Worm (Caenorhabditis elegans): ENCODE data around the gene lgc-44.

Gene lgc-44

DNA sequence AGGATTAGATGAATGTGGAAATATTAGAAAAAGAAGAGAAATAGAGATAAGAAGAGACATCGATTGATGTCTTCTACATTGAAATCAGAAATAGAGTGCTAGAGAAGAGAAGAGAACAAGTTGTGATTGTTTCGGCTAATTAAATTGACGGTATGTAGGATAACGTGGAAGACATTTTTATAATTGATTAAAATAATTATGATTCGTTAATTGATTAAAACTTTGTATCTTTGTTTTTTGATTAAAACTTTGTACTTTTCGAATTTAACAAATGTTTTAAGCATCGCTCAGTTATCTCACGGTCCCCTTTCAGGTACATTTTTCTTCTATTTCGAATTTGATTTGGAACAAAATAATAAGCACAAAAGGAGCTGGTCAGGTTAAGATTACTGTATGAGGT lies at the start of gene lgc-44:
Gene lgc-44, minus strand, starts transcription at position 101 of the 400 bp plus-strand sequence.
- TF ChIP-seq med-1 (GFP tag; optimal IDR thresholded peaks at IDR 0.05; ENCODE audit: insufficient read depth), result no peak
- no peak for TF ChIP-seq T22C8.4 (GFP tag; IDR thresholded peaks at IDR 0.05)

DNA sequence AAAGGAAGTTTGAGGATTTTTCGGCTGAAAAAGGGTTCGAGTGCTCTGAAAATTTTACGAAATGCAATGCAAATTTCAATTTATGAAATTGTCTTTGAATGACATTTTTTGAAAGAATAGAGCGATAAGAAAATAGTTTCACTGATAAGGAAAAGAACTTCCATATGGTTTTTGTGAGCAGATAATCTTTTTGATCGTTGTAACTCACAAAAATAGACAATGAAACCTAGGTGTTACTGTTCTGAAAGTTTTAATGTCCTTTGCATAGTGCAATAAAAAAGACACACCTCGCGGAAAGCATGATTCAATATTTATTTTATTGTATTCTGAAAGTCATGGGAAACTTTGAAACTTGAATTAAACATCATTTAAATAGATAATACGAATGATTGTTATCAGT lies 44.5 kb upstream of the lgc-44 start:
- no peak for TF ChIP-seq flt-1 (GFP tag; IDR thresholded peaks at IDR 0.05)
- TF ChIP-seq med-1 (GFP tag; optimal IDR thresholded peaks at IDR 0.05; ENCODE audit: insufficient read depth), result no peak
- no peak for TF ChIP-seq ztf-23 (GFP tag; IDR thresholded peaks at IDR 0.05)
- TF ChIP-seq ztf-29 (GFP tag; IDR thresholded peaks at IDR 0.05), result no peak
- TF ChIP-seq klf-2 (GFP tag; conservative IDR thresholded peaks at IDR 0.05), result no peak
- no peak for TF ChIP-seq ref-1 (GFP tag; conservative IDR thresholded peaks at IDR 0.05)
- TF ChIP-seq cog-1 (tag; optimal IDR thresholded peaks at IDR 0.05), result no peak
- no peak for TF ChIP-seq T22C8.4 (GFP tag; IDR thresholded peaks at IDR 0.05)
- no peak for TF ChIP-seq tab-1 (GFP tag; IDR thresholded peaks at IDR 0.05)

DNA sequence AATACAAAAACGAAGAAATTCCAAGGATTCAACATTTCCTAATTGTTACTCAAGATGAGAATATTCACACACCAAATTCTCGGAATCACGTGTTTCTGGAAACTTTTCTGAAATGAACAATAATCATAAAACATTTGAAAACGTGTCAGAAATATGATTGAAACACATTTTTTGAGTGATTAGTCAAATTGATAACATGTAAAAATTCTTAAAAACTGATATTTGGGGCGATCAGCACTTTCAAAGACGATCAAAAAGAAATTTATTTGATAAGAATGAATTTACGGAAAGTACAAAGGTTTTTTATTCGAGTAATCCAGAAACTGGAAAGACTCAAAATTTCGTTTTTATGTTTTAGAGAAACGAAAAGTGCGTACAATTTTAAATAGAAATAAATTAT lies 43.4 kb upstream of the lgc-44 start, which contains the start of gene tre-3:
Gene tre-3, minus strand, starts transcription at position 107 of the 400 bp plus-strand sequence.
- TF ChIP-seq flt-1 (GFP tag; IDR thresholded peaks at IDR 0.05) (no peak), ref-1 (GFP tag; conservative IDR thresholded peaks at IDR 0.05) (no peak), ztf-23 (GFP tag; IDR thresholded peaks at IDR 0.05) (no peak), klf-2 (GFP tag; conservative IDR thresholded peaks at IDR 0.05) (no peak), T22C8.4 (GFP tag; IDR thresholded peaks at IDR 0.05) (no peak), tab-1 (GFP tag; IDR thresholded peaks at IDR 0.05) (no peak), cog-1 (tag; optimal IDR thresholded peaks at IDR 0.05) (no peak), med-1 (GFP tag; optimal IDR thresholded peaks at IDR 0.05; ENCODE audit: insufficient read depth) (no peak), ztf-29 (GFP tag; IDR thresholded peaks at IDR 0.05) (no peak)

DNA sequence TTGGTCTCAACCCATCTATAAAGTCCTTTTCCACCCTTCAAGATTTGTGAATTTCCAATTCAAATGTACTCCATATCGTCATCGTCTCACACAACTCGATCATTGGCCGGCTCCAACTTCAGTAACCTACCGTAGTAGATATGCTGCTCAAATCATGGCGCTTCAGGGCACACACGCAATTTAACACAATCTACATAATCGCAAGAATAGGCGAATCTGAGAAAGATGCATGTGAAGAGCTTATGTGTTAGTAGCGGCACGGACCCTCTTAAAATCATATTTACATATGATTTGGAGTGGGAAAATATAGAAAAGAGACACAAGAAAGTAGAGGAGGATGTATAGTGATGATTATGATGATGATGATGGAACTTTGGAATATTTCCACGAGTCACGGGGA lies 39.4 kb upstream of the lgc-44 start:
- TF ChIP-seq ref-1 (GFP tag; conservative IDR thresholded peaks at IDR 0.05) (no peak), T22C8.4 (GFP tag; IDR thresholded peaks at IDR 0.05) (no peak), ztf-29 (GFP tag; IDR thresholded peaks at IDR 0.05) (no peak), flt-1 (GFP tag; IDR thresholded peaks at IDR 0.05) (no peak), med-1 (GFP tag; optimal IDR thresholded peaks at IDR 0.05; ENCODE audit: insufficient read depth) (no peak), klf-2 (GFP tag; conservative IDR thresholded peaks at IDR 0.05) (no peak), tab-1 (GFP tag; IDR thresholded peaks at IDR 0.05) (no peak), ztf-23 (GFP tag; IDR thresholded peaks at IDR 0.05) (no peak), cog-1 (tag; optimal IDR thresholded peaks at IDR 0.05) (no peak)

DNA sequence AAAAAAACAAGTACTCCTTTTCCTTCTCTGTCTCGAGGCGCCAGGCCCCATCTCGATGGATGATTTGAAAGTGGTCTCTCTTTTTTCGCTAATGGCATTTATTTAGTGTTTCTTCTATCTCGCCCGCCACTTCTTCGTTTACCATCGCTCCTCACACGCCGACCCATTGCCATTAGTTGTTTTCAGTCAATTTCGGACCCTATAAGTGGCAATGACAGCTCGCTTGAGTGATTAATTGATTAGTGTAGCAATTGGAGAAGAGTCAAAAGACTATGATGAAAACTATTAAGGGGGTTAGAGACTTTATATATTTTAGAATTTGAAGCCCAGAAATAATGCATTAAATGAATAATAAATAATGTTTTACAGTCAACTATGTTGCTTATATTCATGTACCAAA lies 34.0 kb upstream of the lgc-44 start:
- no peak for TF ChIP-seq med-1 (GFP tag; optimal IDR thresholded peaks at IDR 0.05; ENCODE audit: insufficient read depth)
- TF ChIP-seq ztf-23 (GFP tag; IDR thresholded peaks at IDR 0.05), result no peak
- no peak for TF ChIP-seq ref-1 (GFP tag; conservative IDR thresholded peaks at IDR 0.05)
- no peak for TF ChIP-seq cog-1 (tag; optimal IDR thresholded peaks at IDR 0.05)
- TF ChIP-seq tab-1 (GFP tag; IDR thresholded peaks at IDR 0.05), result no peak
- no peak for TF ChIP-seq klf-2 (GFP tag; conservative IDR thresholded peaks at IDR 0.05)
- no peak for TF ChIP-seq ztf-29 (GFP tag; IDR thresholded peaks at IDR 0.05)
- TF ChIP-seq T22C8.4 (GFP tag; IDR thresholded peaks at IDR 0.05), result no peak
- no peak for TF ChIP-seq flt-1 (GFP tag; IDR thresholded peaks at IDR 0.05)

DNA sequence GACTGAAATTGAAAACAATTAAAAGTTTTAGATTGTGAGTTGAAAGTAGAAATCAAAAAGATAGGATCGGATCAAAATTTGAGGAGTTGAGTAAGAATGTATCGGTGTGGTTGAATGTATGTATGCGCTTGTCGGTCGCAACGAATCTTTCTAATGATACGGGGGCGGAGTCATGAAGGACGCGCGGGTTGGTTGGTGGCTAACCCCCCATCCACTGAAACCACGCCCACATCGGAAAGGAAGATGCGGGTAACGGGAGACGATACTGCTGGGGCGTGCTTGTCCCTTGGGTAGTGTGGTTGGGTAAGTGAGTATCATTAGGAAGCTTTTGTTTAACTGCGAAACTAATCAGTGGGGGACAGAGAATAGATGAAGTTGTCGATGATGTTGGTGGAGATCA lies 33.0 kb upstream of the lgc-44 start, which contains the start of gene ceh-32:
Gene ceh-32, minus strand, starts transcription at position 2 of the 400 bp plus-strand sequence.
- TF ChIP-seq ref-1 (GFP tag; conservative IDR thresholded peaks at IDR 0.05) (no peak), tab-1 (GFP tag; IDR thresholded peaks at IDR 0.05) (0 out of 2 replicates have a peak, but pooled peaks have one; percentile 13)

DNA sequence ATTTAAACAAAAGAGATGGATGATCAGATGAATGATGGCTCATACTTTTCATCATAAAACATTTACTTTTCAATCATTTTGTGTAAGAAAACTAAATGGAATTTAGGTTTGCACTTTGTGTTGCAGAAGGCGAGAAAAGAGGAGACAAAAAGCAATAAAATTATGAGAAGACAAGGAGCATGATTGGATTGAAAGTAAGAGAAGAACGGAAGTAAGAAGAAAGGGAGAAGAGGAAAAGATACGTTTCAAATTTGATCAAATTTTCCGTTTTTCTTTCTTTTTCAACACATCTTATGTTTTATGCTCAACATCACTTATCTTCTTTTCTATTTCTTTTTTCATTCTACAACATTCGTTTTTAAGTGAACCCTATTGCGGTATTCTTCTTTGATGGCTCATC lies 32.3 kb upstream of the lgc-44 start:
- TF ChIP-seq med-1 (GFP tag; optimal IDR thresholded peaks at IDR 0.05; ENCODE audit: insufficient read depth) (no peak), ztf-23 (GFP tag; IDR thresholded peaks at IDR 0.05) (no peak), T22C8.4 (GFP tag; IDR thresholded peaks at IDR 0.05) (no peak), cog-1 (tag; optimal IDR thresholded peaks at IDR 0.05) (no peak), klf-2 (GFP tag; conservative IDR thresholded peaks at IDR 0.05) (no peak), tab-1 (GFP tag; IDR thresholded peaks at IDR 0.05) (no peak), ref-1 (GFP tag; conservative IDR thresholded peaks at IDR 0.05) (no peak), flt-1 (GFP tag; IDR thresholded peaks at IDR 0.05) (no peak), ztf-29 (GFP tag; IDR thresholded peaks at IDR 0.05) (no peak)

DNA sequence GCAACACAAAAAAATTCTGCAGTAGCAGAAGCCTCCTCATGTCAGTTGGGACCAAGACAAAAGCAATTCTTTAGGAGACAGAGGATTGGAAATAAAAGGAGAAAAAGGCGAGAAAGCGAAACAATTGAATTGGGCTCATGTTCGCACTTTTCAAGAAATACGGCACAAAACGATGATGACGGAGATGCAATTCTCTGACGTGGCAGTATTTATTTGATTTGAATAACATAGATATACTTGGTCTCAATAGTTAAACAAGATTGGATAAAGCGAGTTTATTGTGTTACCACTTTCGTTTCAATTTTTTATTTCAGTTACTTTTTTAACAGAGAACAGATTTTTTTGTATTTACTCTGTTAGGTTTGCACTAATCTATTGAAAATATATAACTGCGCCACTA lies 25.1 kb upstream of the lgc-44 start:
- TF ChIP-seq ztf-29 (GFP tag; IDR thresholded peaks at IDR 0.05) (no peak), ref-1 (GFP tag; conservative IDR thresholded peaks at IDR 0.05) (no peak), ztf-23 (GFP tag; IDR thresholded peaks at IDR 0.05) (no peak), flt-1 (GFP tag; IDR thresholded peaks at IDR 0.05) (no peak), tab-1 (GFP tag; IDR thresholded peaks at IDR 0.05) (no peak), med-1 (GFP tag; optimal IDR thresholded peaks at IDR 0.05; ENCODE audit: insufficient read depth) (no peak), T22C8.4 (GFP tag; IDR thresholded peaks at IDR 0.05) (no peak)

DNA sequence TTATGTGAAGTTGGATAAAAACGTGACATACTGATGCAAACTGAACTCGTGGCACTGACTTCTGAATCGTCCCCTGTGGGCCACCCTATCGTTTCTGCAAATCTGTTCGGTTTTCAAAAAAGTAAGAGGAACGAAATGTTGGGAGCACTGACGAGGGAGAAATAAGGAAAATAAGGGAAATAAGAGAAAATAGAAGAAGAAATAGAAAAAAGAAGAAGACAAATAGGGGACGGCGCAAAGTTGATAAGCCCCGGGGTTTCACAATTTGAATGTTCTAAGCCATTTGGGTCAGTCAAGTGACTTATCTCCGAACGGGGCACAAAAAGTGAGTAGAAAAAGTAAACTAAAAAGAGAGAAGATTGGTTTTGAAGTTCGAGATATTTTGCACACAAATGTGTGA lies 23.2 kb upstream of the lgc-44 start, which contains the start of gene W05E10.5:
Gene W05E10.5, minus strand, starts transcription at position 101 of the 400 bp plus-strand sequence.
- TF ChIP-seq klf-2 (GFP tag; conservative IDR thresholded peaks at IDR 0.05), result no peak
- no peak for TF ChIP-seq ref-1 (GFP tag; conservative IDR thresholded peaks at IDR 0.05)
- TF ChIP-seq T22C8.4 (GFP tag; IDR thresholded peaks at IDR 0.05), result no peak
- no peak for TF ChIP-seq med-1 (GFP tag; optimal IDR thresholded peaks at IDR 0.05; ENCODE audit: insufficient read depth)
- no peak for TF ChIP-seq tab-1 (GFP tag; IDR thresholded peaks at IDR 0.05)
- TF ChIP-seq flt-1 (GFP tag; IDR thresholded peaks at IDR 0.05), result no peak
- no peak for TF ChIP-seq cog-1 (tag; optimal IDR thresholded peaks at IDR 0.05)

DNA sequence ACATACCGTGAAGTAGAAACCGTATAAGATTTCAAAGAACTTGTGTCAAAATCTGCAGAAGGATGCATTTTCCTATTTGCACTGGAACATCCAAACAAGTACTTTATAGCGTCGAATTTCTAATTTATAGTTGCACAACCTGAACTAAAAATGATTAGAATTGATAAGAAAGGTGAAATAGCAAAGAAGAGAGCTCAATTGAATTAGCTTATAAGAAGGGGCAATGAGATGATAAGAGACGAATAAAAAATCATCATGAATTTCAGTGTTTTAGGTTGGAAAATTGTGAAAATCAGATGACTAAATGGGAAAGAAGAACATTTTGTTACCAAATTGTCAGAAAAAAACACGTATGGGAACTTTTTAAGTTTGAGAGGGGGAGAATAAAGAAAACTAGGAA lies 19.2 kb upstream of the lgc-44 start, which contains the start of gene W05E10.1:
Gene W05E10.1, minus strand, starts transcription at position 139 of the 400 bp plus-strand sequence.
- no peak for TF ChIP-seq med-1 (GFP tag; optimal IDR thresholded peaks at IDR 0.05; ENCODE audit: insufficient read depth)
- no peak for TF ChIP-seq cog-1 (tag; optimal IDR thresholded peaks at IDR 0.05)
- no peak for TF ChIP-seq ztf-23 (GFP tag; IDR thresholded peaks at IDR 0.05)
- no peak for TF ChIP-seq flt-1 (GFP tag; IDR thresholded peaks at IDR 0.05)
- no peak for TF ChIP-seq klf-2 (GFP tag; conservative IDR thresholded peaks at IDR 0.05)
- no peak for TF ChIP-seq T22C8.4 (GFP tag; IDR thresholded peaks at IDR 0.05)
- TF ChIP-seq ztf-29 (GFP tag; IDR thresholded peaks at IDR 0.05), result no peak
- no peak for TF ChIP-seq tab-1 (GFP tag; IDR thresholded peaks at IDR 0.05)
- TF ChIP-seq ref-1 (GFP tag; conservative IDR thresholded peaks at IDR 0.05), result no peak

All from whole organism, midembryonic.